Worm (Caenorhabditis elegans): ENCODE data around the gene C24H10.4.

C24H10.4 gene

ce11 chrX:5075538-5075937, 16.5 kb upstream of the C24H10.4 start:
- TF ChIP-seq unc-62 (GFP tag; optimal IDR thresholded peaks at IDR 0.05), result no peak

DNA sequence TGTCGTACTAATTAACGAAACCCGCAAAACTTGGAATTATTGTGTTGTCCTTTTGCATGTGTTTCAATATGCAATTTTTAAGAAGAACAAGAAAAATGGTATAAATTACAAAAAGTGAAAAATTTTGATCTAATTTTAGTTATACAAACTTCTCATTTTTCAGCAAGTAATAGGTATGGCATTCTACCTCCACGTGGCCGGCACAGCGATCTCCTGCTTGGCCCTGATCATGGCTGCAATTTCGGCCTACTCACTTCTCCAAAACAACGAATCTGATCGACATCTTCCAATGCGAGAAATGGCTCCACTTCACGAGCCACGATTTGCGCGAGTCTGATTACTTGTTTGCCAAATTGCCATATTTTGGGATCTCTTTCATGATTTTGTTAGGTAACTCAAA, 14.8 kb upstream of the C24H10.4 start:
- no peak for TF ChIP-seq unc-62 (GFP tag; optimal IDR thresholded peaks at IDR 0.05)

DNA sequence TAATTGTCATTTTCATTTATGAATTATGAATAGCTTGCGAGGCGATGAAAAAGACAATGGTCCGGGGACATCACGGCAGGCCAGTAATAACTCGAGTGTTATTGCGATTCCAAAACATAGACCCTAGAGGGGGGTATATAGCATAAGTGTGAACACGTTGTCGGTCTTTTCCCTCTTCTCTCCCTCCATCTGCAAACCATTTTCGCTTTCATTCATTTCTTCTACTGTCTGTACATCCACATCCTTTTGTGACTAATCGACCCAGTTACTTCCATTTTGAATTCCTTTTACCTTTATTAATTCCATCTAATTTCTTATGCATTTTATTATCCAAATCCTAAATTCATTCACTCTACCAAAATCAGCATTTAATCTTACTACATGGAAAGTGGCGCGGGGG, 12.0 kb upstream of the C24H10.4 start:
- TF ChIP-seq unc-62 (GFP tag; optimal IDR thresholded peaks at IDR 0.05), result no peak

DNA sequence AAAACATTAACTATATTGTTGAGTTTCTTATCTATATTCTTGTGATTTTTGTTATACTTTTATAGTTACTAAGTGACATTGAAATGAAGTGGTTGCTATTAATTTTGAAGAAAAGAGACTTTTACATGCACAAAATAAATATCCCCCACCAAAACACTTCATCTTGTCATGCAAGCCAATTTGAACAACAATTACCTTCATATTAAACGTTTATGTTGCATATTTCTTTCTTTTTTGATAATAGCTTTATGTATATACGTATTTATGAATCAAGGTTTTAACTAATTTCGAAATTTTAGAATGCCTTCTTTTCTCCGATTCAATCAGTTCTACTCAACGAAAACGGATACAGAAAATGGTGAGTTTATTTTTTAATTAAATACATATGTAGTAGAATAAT, 8.7 kb upstream of the C24H10.4 start, which contains the start of gene clc-7:
TSS of gene clc-7 (plus strand) at position 301 of the 400 bp plus-strand sequence.
- no peak for TF ChIP-seq unc-62 (GFP tag; optimal IDR thresholded peaks at IDR 0.05)

DNA sequence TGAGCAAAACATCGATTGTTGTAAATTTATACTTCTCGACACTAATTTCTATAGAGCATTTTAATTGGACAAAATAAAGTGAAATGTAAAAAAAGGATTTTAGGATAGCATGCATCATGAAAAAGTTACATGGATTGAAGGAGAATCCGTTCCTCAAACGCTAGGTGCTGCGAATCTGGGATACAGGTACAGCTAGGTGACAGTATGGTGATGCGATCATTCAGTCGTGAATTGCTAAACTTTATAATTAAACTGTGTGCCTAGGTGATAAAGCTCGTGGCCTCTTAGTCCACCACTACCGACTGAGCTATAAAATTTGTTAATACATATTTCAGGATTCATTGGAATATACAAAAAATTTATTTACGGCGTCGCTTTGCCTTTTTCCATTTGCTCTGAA, 7.5 kb upstream of the C24H10.4 start:
- TF ChIP-seq unc-62 (GFP tag; optimal IDR thresholded peaks at IDR 0.05), result no peak

- TF ChIP-seq unc-62 (GFP tag; optimal IDR thresholded peaks at IDR 0.05), result no peak
Observed at ce11 chrX:5063750-5064652, 4.9 kb upstream of the C24H10.4 start, which contains the start of gene C24H10.2. TSS of gene C24H10.2 (plus strand) at chrX:5064602.

DNA sequence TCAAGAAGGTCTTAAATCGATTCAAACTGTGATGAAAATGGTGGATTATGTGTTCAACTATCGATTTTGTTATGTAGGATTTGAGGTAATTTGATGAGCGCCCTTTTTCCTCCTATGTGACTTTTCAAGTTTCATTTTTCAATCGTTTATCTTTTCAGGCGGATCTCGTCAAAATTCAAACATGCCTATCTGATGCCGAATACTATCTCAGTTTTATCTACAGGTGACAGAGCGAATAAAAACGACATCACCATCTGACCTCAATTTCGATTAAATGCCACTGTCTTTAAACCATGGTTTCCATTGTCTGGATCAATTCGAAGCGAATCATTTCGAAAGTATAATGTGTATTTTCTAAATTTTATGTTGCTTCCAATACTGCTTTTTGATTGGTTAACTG, 2.7 kb upstream of the C24H10.4 start:
- TF ChIP-seq unc-62 (GFP tag; optimal IDR thresholded peaks at IDR 0.05), result no peak

- no peak for TF ChIP-seq unc-62 (GFP tag; optimal IDR thresholded peaks at IDR 0.05)
Observed at ce11 chrX:5060756-5061155, 1.7 kb upstream of the C24H10.4 start, which contains the start of gene C24H10.3. TSS of gene C24H10.3 (plus strand) at chrX:5061056.

DNA sequence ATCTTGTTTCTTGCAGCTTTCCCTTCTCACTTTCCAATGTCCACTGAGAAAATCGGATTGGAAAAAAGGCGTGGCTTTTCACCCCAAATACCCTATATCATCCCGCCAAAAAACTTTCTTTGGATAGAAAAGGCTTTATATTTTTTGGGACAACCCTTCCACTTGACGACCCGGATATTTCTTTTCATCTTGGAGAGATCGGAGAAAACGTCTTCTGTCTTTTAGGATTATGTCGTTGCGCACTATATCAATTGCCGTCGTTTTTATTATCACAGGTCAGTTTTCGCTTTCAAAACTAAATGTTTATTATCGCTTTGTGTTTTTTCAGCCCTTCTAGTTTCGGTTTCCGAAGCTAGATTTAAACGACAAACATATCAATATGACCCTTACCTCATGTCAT, 15.2 kb downstream of the C24H10.4 start, which contains the start of gene Y64H9A.2:
TSS of gene Y64H9A.2 (plus strand) at position 90 of the 400 bp plus-strand sequence.
- no peak for TF ChIP-seq unc-62 (GFP tag; optimal IDR thresholded peaks at IDR 0.05)

ce11 chrX:5040038-5040437, 19.0 kb downstream of the C24H10.4 start:
- TF ChIP-seq unc-62 (GFP tag; optimal IDR thresholded peaks at IDR 0.05), result no peak

ce11 chrX:5038812-5039211, 20.3 kb downstream of the C24H10.4 start:
- TF ChIP-seq unc-62 (GFP tag; optimal IDR thresholded peaks at IDR 0.05), result no peak

DNA sequence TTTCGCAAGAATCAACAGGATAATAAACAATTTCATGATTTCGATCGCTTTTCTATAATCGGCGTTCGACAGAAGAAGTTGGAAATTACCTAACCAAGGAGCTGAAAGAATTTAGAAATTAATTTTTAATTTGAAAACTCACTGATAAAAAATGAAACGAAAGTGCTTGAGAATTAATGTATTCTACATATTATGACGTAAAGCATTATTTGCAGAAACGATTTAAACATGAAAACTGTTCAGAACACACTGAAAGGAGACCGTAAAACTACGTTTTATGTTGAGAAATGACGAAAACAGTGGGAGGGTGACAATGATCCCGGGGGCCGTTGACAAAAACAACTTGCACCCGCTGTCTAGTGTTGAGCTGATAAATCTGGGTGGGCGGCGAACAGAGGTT, 21.4 kb downstream of the C24H10.4 start, which contains the start of gene ZC449.5:
TSS of gene ZC449.5 (minus strand) at position 101 of the 400 bp plus-strand sequence.
- no peak for TF ChIP-seq unc-62 (GFP tag; optimal IDR thresholded peaks at IDR 0.05)

DNA sequence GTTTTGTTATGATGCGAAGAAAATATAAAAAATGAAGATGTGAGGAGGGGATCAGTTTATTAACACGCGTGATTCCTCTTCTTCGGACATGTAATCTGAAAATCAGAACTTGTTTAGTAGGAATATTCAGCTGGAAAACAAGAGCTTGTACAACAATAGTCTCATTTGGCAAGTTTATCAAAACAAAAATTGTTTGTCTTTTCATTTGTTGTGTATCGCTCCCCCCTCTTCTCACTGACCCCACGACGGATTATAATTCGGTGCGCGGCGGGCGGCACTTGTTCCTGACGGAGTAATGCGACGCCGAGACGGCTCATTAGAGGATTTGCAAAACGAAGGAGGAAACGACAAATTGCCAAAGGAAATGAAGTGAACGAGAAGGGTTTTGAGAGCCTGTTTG, 25.2 kb downstream of the C24H10.4 start, which contains the start of gene ZC449.4:
TSS of gene ZC449.4 (minus strand) at position 101 of the 400 bp plus-strand sequence.
- no peak for TF ChIP-seq unc-62 (GFP tag; optimal IDR thresholded peaks at IDR 0.05)

- TF ChIP-seq unc-62 (GFP tag; optimal IDR thresholded peaks at IDR 0.05), result no peak
Observed at ce11 chrX:5031742-5032141, 27.3 kb downstream of the C24H10.4 start.

ce11 chrX:5028593-5028955, 30.5 kb downstream of the C24H10.4 start:
- TF ChIP-seq unc-62 (GFP tag; optimal IDR thresholded peaks at IDR 0.05), result no peak

- no peak for TF ChIP-seq unc-62 (GFP tag; optimal IDR thresholded peaks at IDR 0.05)
Observed at ce11 chrX:5027923-5028592, 31.0 kb downstream of the C24H10.4 start.

DNA sequence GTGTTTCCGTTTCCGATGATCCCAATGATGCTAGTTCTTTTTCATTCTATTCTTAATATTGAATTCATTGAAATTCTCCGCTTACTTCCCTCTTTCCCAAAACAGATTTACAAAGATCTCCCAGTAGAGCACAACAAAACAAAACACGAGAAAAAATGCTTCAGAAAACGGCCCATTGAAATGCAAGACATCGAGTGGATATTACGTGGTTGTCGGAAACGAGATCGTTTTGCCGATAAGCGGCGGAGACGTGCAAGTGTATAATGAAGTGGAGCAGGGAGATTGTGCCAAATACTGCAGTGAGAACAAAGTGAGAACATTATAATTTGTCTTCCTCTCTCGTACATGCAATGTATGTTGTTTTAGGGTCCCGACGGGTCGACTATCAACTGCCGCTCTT, 32.6 kb downstream of the C24H10.4 start:
- TF ChIP-seq unc-62 (GFP tag; optimal IDR thresholded peaks at IDR 0.05), result no peak
